Fruit fly (Drosophila melanogaster): ENCODE data around the gene CG42353.
A peak's percentile ranks its signal among the peaks of the same experiment; 100 is the strongest.

The CG42353 gene

DNA sequence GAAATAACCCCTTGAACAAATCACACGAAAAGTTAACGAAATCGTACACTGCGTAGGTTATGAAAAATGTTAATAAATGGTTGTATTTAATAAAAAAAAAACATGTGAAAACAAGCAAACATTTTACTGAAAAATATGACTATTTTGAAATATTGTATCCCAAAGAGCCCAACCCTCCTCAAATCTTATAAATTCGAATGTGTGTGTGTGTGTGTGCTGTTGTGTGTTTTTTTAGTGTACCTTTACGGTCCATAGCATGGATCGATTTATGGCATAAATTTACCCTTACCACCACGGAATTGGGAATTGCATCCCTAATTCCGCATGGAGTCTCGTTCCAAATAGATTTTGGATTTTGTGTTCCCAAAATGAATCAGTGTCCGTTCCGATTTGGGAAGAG lies 1.3 kb downstream of the CG42353 start (continued):
- TF ChIP-seq CG11504 (tag; optimal IDR thresholded peaks at IDR 0.05) (peak; percentile 63), Atf-2 (GFP tag; optimal IDR thresholded peaks at IDR 0.05) (peak; percentile 11), CG32772 (GFP tag; IDR thresholded peaks at IDR 0.05) (peak; percentile 35), phol (tag; optimal IDR thresholded peaks at IDR 0.05) (peak; percentile 28), CG11695 (GFP tag; IDR thresholded peaks at IDR 0.05) (peak; percentile 46; the same call in 1 of the 3 replicates), slbo (GFP tag; IDR thresholded peaks at IDR 0.05) (peak; percentile 65), ase (GFP tag; IDR thresholded peaks at IDR 0.05) (peak; percentile 16; the same call in 1 of the 3 replicates), CG10366 (GFP tag; IDR thresholded peaks at IDR 0.05) (peak; percentile 45), CG17328 (GFP tag; IDR thresholded peaks at IDR 0.05) (peak; percentile 51), CG1602 (GFP tag; optimal IDR thresholded peaks at IDR 0.05) (peak; percentile 33), Rfx (GFP tag; IDR thresholded peaks at IDR 0.05) (peak; percentile 63), az2 (GFP tag; optimal IDR thresholded peaks at IDR 0.05) (peak; percentile 54), prd (optimal IDR thresholded peaks at IDR 0.05) (no peak), prd (GFP tag; IDR thresholded peaks at IDR 0.05) (peak; percentile 74), Dad (GFP tag; optimal IDR thresholded peaks at IDR 0.05) (peak; percentile 19), tgo (GFP tag; IDR thresholded peaks at IDR 0.05) (peak; percentile 68), CG3726 (GFP tag; IDR thresholded peaks at IDR 0.05) (0 out of 3 replicates have a peak, but pooled peaks have one; percentile 39), CG16863 (GFP tag; optimal IDR thresholded peaks at IDR 0.05) (peak; percentile 7), hb (GFP tag; IDR thresholded peaks at IDR 0.05; ENCODE audit: partially characterized antibody) (no peak), repo (GFP tag; optimal IDR thresholded peaks at IDR 0.05) (no peak), onecut (GFP tag; IDR thresholded peaks at IDR 0.05) (peak; percentile 79), ro (GFP tag; IDR thresholded peaks at IDR 0.05) (no peak), D19B (GFP tag; optimal IDR thresholded peaks at IDR 0.05) (no peak), hbn (GFP tag; IDR thresholded peaks at IDR 0.05; ENCODE audit: partially characterized antibody) (no peak), klu (GFP tag; IDR thresholded peaks at IDR 0.05) (no peak), danr (GFP tag; IDR thresholded peaks at IDR 0.05) (0 out of 2 replicates have a peak, but pooled peaks have one; percentile 29), seq (GFP tag; IDR thresholded peaks at IDR 0.05) (0 out of 2 replicates have a peak, but pooled peaks have one; percentile 45), Gug (GFP tag; IDR thresholded peaks at IDR 0.05) (peak; percentile 25; the same call in 1 of the 4 replicates), CG4282 (GFP tag; optimal IDR thresholded peaks at IDR 0.05) (no peak), Ptx1 (GFP tag; IDR thresholded peaks at IDR 0.05) (peak; percentile 77), CG7357 (GFP tag; IDR thresholded peaks at IDR 0.05) (no peak), CG10462 (GFP tag; optimal IDR thresholded peaks at IDR 0.05) (peak; percentile 12), CG2116 (GFP tag; optimal IDR thresholded peaks at IDR 0.05) (no peak), CG9437 (GFP tag; optimal IDR thresholded peaks at IDR 0.05) (no peak), ttk (GFP tag; IDR thresholded peaks at IDR 0.05) (peak; percentile 67), Hr39 (optimal IDR thresholded peaks at IDR 0.05) (no peak), CG31365 (tag; optimal IDR thresholded peaks at IDR 0.05) (no peak), CG6175 (GFP tag; IDR thresholded peaks at IDR 0.05) (no peak), corto (GFP tag; optimal IDR thresholded peaks at IDR 0.05) (peak; percentile 40), CG11093 (GFP tag; IDR thresholded peaks at IDR 0.05) (peak; percentile 30; the same call in 1 of the 3 replicates), org-1 (GFP tag; optimal IDR thresholded peaks at IDR 0.05) (peak; percentile 8), ems (GFP tag; optimal IDR thresholded peaks at IDR 0.05) (peak; percentile 13), sna (GFP tag; IDR thresholded peaks at IDR 0.05; ENCODE audit: partially characterized antibody) (no peak), Med (GFP tag) (peak; percentile 89), E2f1 (GFP tag; IDR thresholded peaks at IDR 0.05) (0 out of 2 replicates have a peak, but pooled peaks have one; percentile 30), zf30C (GFP tag; optimal IDR thresholded peaks at IDR 0.05) (peak; percentile 22), CG18764 (GFP tag; optimal IDR thresholded peaks at IDR 0.05) (peak; percentile 5), Chrac-16 (GFP tag; optimal IDR thresholded peaks at IDR 0.05) (peak; percentile 30), lov (optimal IDR thresholded peaks at IDR 0.05) (no peak), lov (GFP tag; IDR thresholded peaks at IDR 0.05) (no peak), B-H1 (GFP tag; IDR thresholded peaks at IDR 0.05) (peak; percentile 14; the same call in 1 of the 3 replicates), CG12391 (tag; optimal IDR thresholded peaks at IDR 0.05) (peak; percentile 14), CG31224 (GFP tag; IDR thresholded peaks at IDR 0.05) (peak; percentile 24; the same call in 1 of the 2 replicates)
